Worm (Caenorhabditis elegans) whole organism, L4/young adult: Measurements from ENCODE around the gene nra-3.

Experiments used
- W03F9.2 ChIP-seq: fragments of 150-350 bp; optimal IDR thresholded peaks from 2 replicates; lab custom pipeline; 2014; ENCODE audit warnings: missing biosample characterization, missing genetic modification characterization
- dao-5 ChIP-seq: sonication (generic microtip); optimal IDR thresholded peaks from 2 replicates; lab custom pipeline; 2016; ENCODE audit warnings: missing genotype, missing genetic modification characterization, moderate library complexity, missing compliant biosample characterization
- him-1 ChIP-seq: sonication (generic microtip); optimal IDR thresholded peaks from 2 replicates; lab custom pipeline; 2016; ENCODE audit warnings: missing genotype, missing genetic modification reagents, missing genetic modification characterization, missing compliant biosample characterization

Gene nra-3

DNA sequence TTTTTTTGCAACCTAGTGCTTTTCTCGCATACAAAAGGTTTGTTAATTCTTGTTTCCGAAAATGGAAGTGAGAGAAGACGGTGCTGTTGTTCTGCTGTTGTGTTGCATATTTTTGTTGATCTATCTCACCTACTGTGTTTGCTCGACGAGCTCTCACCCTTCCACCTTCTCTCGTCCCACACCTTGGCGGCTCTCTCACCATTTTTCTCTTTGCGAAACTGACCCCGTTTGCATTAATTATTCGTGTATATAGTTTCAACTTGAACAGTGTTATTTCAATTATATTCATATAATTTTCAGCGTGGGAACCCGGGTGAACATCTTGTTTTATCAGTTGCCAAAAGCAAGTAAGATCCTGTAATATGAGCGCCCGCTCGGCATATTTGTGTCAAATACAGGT is 54.1 kb downstream of the nra-3 start, which contains the start of gene R07B1.9:
Gene R07B1.9, plus strand, starts transcription at position 301 of the 400 bp plus-strand sequence.
- no peak for TF ChIP-seq dao-5 (tag; lab: Kevin White, UChicago)
- TF ChIP-seq W03F9.2 (tag; lab: Kevin White, UChicago): no peak
- TF ChIP-seq him-1 (tag; lab: Kevin White, UChicago): no peak
